Worm (Caenorhabditis elegans): ENCODE measurements around the gene nspd-2.
A peak's percentile ranks its signal among the peaks of the same experiment; 100 is the strongest.

The nspd-2 gene

DNA sequence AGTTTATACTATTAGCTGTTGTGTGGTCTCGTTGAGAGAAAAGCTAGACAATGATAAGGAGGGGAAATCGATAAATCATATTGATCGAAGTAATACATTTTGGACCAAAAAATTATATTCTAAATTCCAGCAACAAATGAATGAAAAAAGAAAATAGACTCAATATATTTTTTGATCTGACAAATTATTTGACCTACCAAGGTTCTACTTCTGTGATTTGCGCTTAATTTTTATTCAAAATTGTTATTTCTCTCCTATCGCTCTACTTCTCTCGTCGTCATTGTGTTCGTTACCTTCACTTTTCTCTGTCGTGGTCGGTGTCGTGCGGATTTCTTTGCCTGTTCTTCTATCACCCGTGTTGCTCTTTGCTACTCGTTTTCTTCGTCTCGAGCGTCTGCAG, 15.1 kb downstream of the nspd-2 start:
- TF ChIP-seq rpc-1 (optimal IDR thresholded peaks at IDR 0.05): no peak
- no peak for TF ChIP-seq rpc-1 (tag; optimal IDR thresholded peaks at IDR 0.05)
- no peak for TF ChIP-seq ZK185.1 (tag; optimal IDR thresholded peaks at IDR 0.05; ENCODE audit: poor library complexity, severe bottlenecking)
- TF ChIP-seq Y56A3A.18 (GFP tag; IDR thresholded peaks at IDR 0.05): no peak
- TF ChIP-seq athp-1 (tag; optimal IDR thresholded peaks at IDR 0.05): no peak
- TF ChIP-seq snpc-3.4 (tag; optimal IDR thresholded peaks at IDR 0.05): no peak
- peak; percentile 77 for TF ChIP-seq madf-6 (GFP tag; IDR thresholded peaks at IDR 0.05)
- TF ChIP-seq efl-1 (GFP tag; optimal IDR thresholded peaks at IDR 0.05): peak; percentile 52
- TF ChIP-seq ztf-28 (GFP tag; IDR thresholded peaks at IDR 0.05): no peak
- TF ChIP-seq hlh-26 (GFP tag; conservative IDR thresholded peaks at IDR 0.05): no peak
- no peak for TF ChIP-seq B0261.1 (tag; optimal IDR thresholded peaks at IDR 0.05)
- no peak for TF ChIP-seq lin-35 (GFP tag; optimal IDR thresholded peaks at IDR 0.05)
- TF ChIP-seq pbrm-1 (GFP tag; IDR thresholded peaks at IDR 0.05): no peak
- TF ChIP-seq lin-54 (GFP tag; optimal IDR thresholded peaks at IDR 0.05): no peak
- no peak for TF ChIP-seq die-1 (tag; optimal IDR thresholded peaks at IDR 0.05)
- no peak for TF ChIP-seq snpc-1.3 (tag; optimal IDR thresholded peaks at IDR 0.05; ENCODE audit: insufficient read depth)
- TF ChIP-seq attf-3 (GFP tag; conservative IDR thresholded peaks at IDR 0.05): no peak
- TF ChIP-seq F39B2.1 (GFP tag; IDR thresholded peaks at IDR 0.05): no peak
- no peak for TF ChIP-seq bed-2 (GFP tag; IDR thresholded peaks at IDR 0.05)
- no peak for TF ChIP-seq hmg-20 (GFP tag; IDR thresholded peaks at IDR 0.05)
- TF ChIP-seq repo-1 (tag; optimal IDR thresholded peaks at IDR 0.05): no peak
- TF ChIP-seq xnd-1 (tag; optimal IDR thresholded peaks at IDR 0.05): peak; percentile 15

DNA sequence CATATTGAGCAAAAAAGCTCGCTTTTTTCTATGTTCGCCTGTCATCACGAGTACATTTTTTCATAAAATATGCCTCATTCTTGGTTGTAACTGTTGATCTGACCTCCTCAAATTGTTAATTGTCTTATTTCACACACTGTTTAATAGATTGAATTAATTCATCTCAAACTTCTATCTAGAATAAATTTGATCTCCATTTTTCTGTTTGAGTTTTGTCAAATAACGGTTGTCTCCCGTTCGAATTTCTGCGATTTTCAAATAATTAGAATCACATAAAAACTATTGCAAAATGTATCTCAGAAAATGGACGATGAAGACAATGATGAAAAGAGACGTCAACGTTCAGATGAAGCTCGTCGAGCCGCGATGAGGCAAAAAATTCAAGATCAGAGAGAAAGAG, 18.1 kb downstream of the nspd-2 start, which contains the start of gene K07F5.14:
TSS of gene K07F5.14 (plus strand) at position 301 of the 400 bp plus-strand sequence.
- TF ChIP-seq madf-6 (GFP tag; IDR thresholded peaks at IDR 0.05) (peak; percentile 35; the same call in 1 of the 2 replicates), madf-3 (GFP tag; IDR thresholded peaks at IDR 0.05) (peak; percentile 59; the same call in 1 of the 2 replicates), nhr-27 (tag; optimal IDR thresholded peaks at IDR 0.05) (no peak), lsl-1 (GFP tag; optimal IDR thresholded peaks at IDR 0.05) (peak; percentile 3), F57A8.1 (GFP tag; optimal IDR thresholded peaks at IDR 0.05) (no peak)

- TF ChIP-seq hmg-20 (GFP tag; IDR thresholded peaks at IDR 0.05) (no peak), ceh-100 (GFP tag; IDR thresholded peaks at IDR 0.05) (no peak), C06A6.2 (GFP tag; conservative IDR thresholded peaks at IDR 0.05) (no peak), mcd-1 (GFP tag; IDR thresholded peaks at IDR 0.05) (no peak), dpff-1 (tag; optimal IDR thresholded peaks at IDR 0.05) (no peak), unc-62 (GFP tag; optimal IDR thresholded peaks at IDR 0.05) (no peak), ama-1 (optimal IDR thresholded peaks at IDR 0.05) (no peak), ama-1 (GFP tag; optimal IDR thresholded peaks at IDR 0.05) (no peak), hsf-1 (GFP tag; IDR thresholded peaks at IDR 0.05) (no peak), ceh-40 (GFP tag; IDR thresholded peaks at IDR 0.05) (no peak), bed-2 (GFP tag; IDR thresholded peaks at IDR 0.05) (no peak), Y56A3A.18 (GFP tag; IDR thresholded peaks at IDR 0.05) (no peak), nhr-90 (tag; optimal IDR thresholded peaks at IDR 0.05) (no peak), lin-35 (GFP tag; optimal IDR thresholded peaks at IDR 0.05) (no peak), hlh-26 (GFP tag; conservative IDR thresholded peaks at IDR 0.05) (no peak), dox-1 (GFP tag; IDR thresholded peaks at IDR 0.05) (no peak)
These were observed 20.0 kb downstream of the nspd-2 start, which contains the start of gene K07F5.16 for ce11 chrIV:9863817-9864216. TSS of gene K07F5.16 (plus strand) at chrIV:9864117.
